Worm (Caenorhabditis elegans) whole organism, young adult: ENCODE measurements around the gene T02B11.9.

Experiments
- B0261.1 ChIP-seq: sonication (generic microtip); optimal IDR thresholded peaks from 2 replicates; lab custom pipeline; 2016; ENCODE audit warnings: mild to moderate bottlenecking, missing genetic modification characterization, moderate library complexity, missing compliant biosample characterization
- C06A6.2 ChIP-seq: fragments of 200-800 bp; sonication (Bioruptor generic); conservative IDR thresholded peaks from 2 replicates; pipeline ENCODE4 v1.3.6; 2022; ENCODE audit warnings: missing genetic modification characterization, missing compliant biosample characterization
- F22D6.2 ChIP-seq: sonication (generic microtip); optimal IDR thresholded peaks from 2 replicates; lab custom pipeline; 2016; ENCODE audit warnings: mild to moderate bottlenecking, missing genetic modification characterization, missing compliant biosample characterization
- F33H1.4 ChIP-seq: fragments of 200-800 bp; sonication (Bioruptor generic); IDR thresholded peaks from 2 replicates; pipeline ENCODE4 v1.3.6; 2022; ENCODE audit warnings: missing genetic modification reagents, missing genetic modification characterization, missing compliant biosample characterization
- F37B4.10 ChIP-seq: fragments of 200-800 bp; sonication (Bioruptor generic); IDR thresholded peaks from 2 replicates; pipeline ENCODE4 v1.3.6; 2022; ENCODE audit warnings: missing genetic modification characterization, missing compliant biosample characterization
- F55B11.4 ChIP-seq: sonication (generic microtip); optimal IDR thresholded peaks from 2 replicates; lab custom pipeline; 2016; ENCODE audit warnings: missing compliant biosample characterization, missing genetic modification characterization, borderline replicate concordance; ENCODE audit not compliant: insufficient read depth
- K11D2.4 ChIP-seq: fragments of 200-800 bp; sonication (Bioruptor generic); IDR thresholded peaks from 2 replicates; pipeline ENCODE4 v1.3.6; 2022; ENCODE audit warnings: missing genetic modification reagents, missing genetic modification characterization, missing compliant biosample characterization
- Y53F4B.3 ChIP-seq: fragments of 200-800 bp; sonication (Bioruptor generic); IDR thresholded peaks from 2 replicates; pipeline ENCODE4 v1.3.6; 2022; ENCODE audit warnings: missing genetic modification reagents, missing genetic modification characterization, missing compliant biosample characterization
- Y79H2A.3 ChIP-seq: fragments of 200-800 bp; sonication (Bioruptor generic); conservative IDR thresholded peaks from 2 replicates; pipeline ENCODE4 v1.3.6; 2022; ENCODE audit warnings: missing genetic modification reagents, missing genetic modification characterization, missing compliant biosample characterization
- aptf-2 ChIP-seq: fragments of 200-800 bp; sonication (Bioruptor generic); conservative IDR thresholded peaks from 2 replicates; pipeline ENCODE4 v1.3.6; 2022; ENCODE audit warnings: missing genetic modification reagents, missing genetic modification characterization, missing compliant biosample characterization
- attf-3 ChIP-seq: fragments of 200-800 bp; sonication (Bioruptor generic); conservative IDR thresholded peaks from 2 replicates; pipeline ENCODE4 v1.3.6; 2022; ENCODE audit warnings: missing genetic modification reagents, missing genetic modification characterization, missing compliant biosample characterization
- attf-5 ChIP-seq: fragments of 200-800 bp; sonication (Bioruptor generic); optimal IDR thresholded peaks from 2 replicates; lab custom pipeline; 2018; ENCODE audit warnings: mild to moderate bottlenecking, missing genetic modification characterization, missing compliant biosample characterization
- cebp-1 ChIP-seq, 2 experiments: fragments of 200-800 bp in 1 of 2; sonication (Bioruptor generic) in 1 of 2; sonication (generic microtip) in 1 of 2; IDR thresholded peaks in 1 of 2; optimal IDR thresholded peaks in 1 of 2; 2 replicates each; pipeline versions ENCODE4 v1.3.6 to Lab custom; 2017 to 2022; ENCODE audit warnings: missing compliant biosample characterization in 2 of 2, missing genetic modification characterization in 2 of 2, mild to moderate bottlenecking in 1 of 2, missing genetic modification reagents in 1 of 2, moderate library complexity in 1 of 2
- ceh-100 ChIP-seq: fragments of 200-800 bp; sonication (Bioruptor generic); IDR thresholded peaks from 2 replicates; pipeline ENCODE4 v1.3.6; 2022; ENCODE audit warnings: missing genetic modification reagents, missing genetic modification characterization, missing compliant biosample characterization
- ceh-27 ChIP-seq: fragments of 200-800 bp; sonication (Bioruptor generic); optimal IDR thresholded peaks from 2 replicates; lab custom pipeline; 2018; ENCODE audit warnings: mild to moderate bottlenecking, missing genetic modification characterization, moderate library complexity, missing compliant biosample characterization
- dpl-1 ChIP-seq: fragments of 150-350 bp; optimal IDR thresholded peaks from 2 replicates; lab custom pipeline; 2014; ENCODE audit warnings: missing biosample characterization, missing genetic modification reagents, missing genetic modification characterization
- egrh-3 ChIP-seq: fragments of 200-800 bp; sonication (Bioruptor generic); IDR thresholded peaks from 2 replicates; pipeline ENCODE4 v1.3.6; 2022; ENCODE audit warnings: missing genetic modification reagents, missing genetic modification characterization, missing compliant biosample characterization
- him-1 ChIP-seq: sonication (generic microtip); optimal IDR thresholded peaks from 2 replicates; lab custom pipeline; 2016; ENCODE audit warnings: missing genotype, missing genetic modification reagents, missing genetic modification characterization, missing compliant biosample characterization
- hmg-1.2 ChIP-seq: fragments of 200-800 bp; sonication (Bioruptor generic); IDR thresholded peaks from 2 replicates; pipeline ENCODE4 v1.3.6; 2022; ENCODE audit warnings: missing genetic modification reagents, missing genetic modification characterization, missing compliant biosample characterization
- let-607 ChIP-seq, 2 experiments: fragments of 200-800 bp in 1 of 2; sonication (Bioruptor generic) in 1 of 2; sonication (generic microtip) in 1 of 2; optimal IDR thresholded peaks; 2 replicates each; lab custom pipeline; 2016 to 2018; ENCODE audit warnings: mild to moderate bottlenecking in 2 of 2, missing compliant biosample characterization in 2 of 2, missing genetic modification characterization in 2 of 2, moderate library complexity in 2 of 2, missing genotype in 1 of 2
- lin-26 ChIP-seq: fragments of 200-800 bp; sonication (Bioruptor generic); IDR thresholded peaks from 2 replicates; pipeline ENCODE4 v1.3.6; 2022; ENCODE audit warnings: missing genetic modification reagents, missing genetic modification characterization, missing compliant biosample characterization
- lin-35 ChIP-seq, 3 experiments: fragments of 150-350 bp in 2 of 3; sonication (generic microtip) in 1 of 3; optimal IDR thresholded peaks; 2 replicates each; lab custom pipeline; 2014 to 2018; ENCODE audit warnings: missing biosample characterization in 3 of 3, missing genetic modification characterization in 3 of 3, missing genetic modification reagents in 3 of 3
- lin-40 ChIP-seq: sonication (generic microtip); optimal IDR thresholded peaks from 2 replicates; lab custom pipeline; 2016; ENCODE audit warnings: missing genetic modification characterization, mild to moderate bottlenecking, missing compliant biosample characterization, missing genotype, missing genetic modification reagents
- lin-54 ChIP-seq: fragments of 200-800 bp; sonication (Bioruptor generic); optimal IDR thresholded peaks from 2 replicates; lab custom pipeline; 2018; ENCODE audit warnings: mild to moderate bottlenecking, missing genetic modification characterization, missing compliant biosample characterization
- lir-1 ChIP-seq: fragments of 200-800 bp; sonication (Bioruptor generic); conservative IDR thresholded peaks from 2 replicates; pipeline ENCODE4 v1.3.6; 2022; ENCODE audit warnings: missing genetic modification reagents, missing genetic modification characterization, missing compliant biosample characterization
- lsl-1 ChIP-seq: fragments of 200-800 bp; sonication (Bioruptor generic); optimal IDR thresholded peaks from 2 replicates; lab custom pipeline; 2018; ENCODE audit warnings: mild to moderate bottlenecking, missing genetic modification characterization, moderate library complexity, missing compliant biosample characterization
- madf-3 ChIP-seq: fragments of 200-800 bp; sonication (Bioruptor generic); IDR thresholded peaks from 2 replicates; pipeline ENCODE4 v1.3.6; 2022; ENCODE audit warnings: missing genetic modification reagents, missing genetic modification characterization, missing compliant biosample characterization
- madf-6 ChIP-seq: fragments of 200-800 bp; sonication (Bioruptor generic); IDR thresholded peaks from 2 replicates; pipeline ENCODE4 v1.3.6; 2022; ENCODE audit warnings: missing genetic modification reagents, missing genetic modification characterization, missing compliant biosample characterization
- mcd-1 ChIP-seq: fragments of 200-800 bp; sonication (Bioruptor generic); IDR thresholded peaks from 2 replicates; pipeline ENCODE4 v1.3.6; 2022; ENCODE audit warnings: missing genetic modification reagents, missing genetic modification characterization, missing compliant biosample characterization
- nhr-120 ChIP-seq: fragments of 200-800 bp; sonication (Bioruptor generic); IDR thresholded peaks from 2 replicates; pipeline ENCODE4 v1.3.6; 2022; ENCODE audit warnings: missing genetic modification characterization, missing compliant biosample characterization
- nhr-27 ChIP-seq: fragments of 200-800 bp; sonication (Bioruptor generic); optimal IDR thresholded peaks from 2 replicates; lab custom pipeline; 2018; ENCODE audit warnings: mild to moderate bottlenecking, missing genetic modification characterization, moderate library complexity, missing compliant biosample characterization
- nhr-80 ChIP-seq: sonication (generic microtip); optimal IDR thresholded peaks from 2 replicates; lab custom pipeline; 2016; ENCODE audit warnings: missing genetic modification characterization, missing compliant biosample characterization
- rec-8 ChIP-seq, 2 experiments: sonication (generic microtip); optimal IDR thresholded peaks; 2 replicates each; lab custom pipeline; 2016; ENCODE audit warnings: mild to moderate bottlenecking in 2 of 2, missing genetic modification characterization in 2 of 2, missing genetic modification reagents in 2 of 2, missing genotype in 2 of 2, missing biosample characterization in 1 of 2, missing compliant biosample characterization in 1 of 2, moderate library complexity in 1 of 2
- snpc-1.3 ChIP-seq: sonication (generic microtip); optimal IDR thresholded peaks from 2 replicates; lab custom pipeline; 2017; ENCODE audit warnings: missing genetic modification characterization, mild to moderate bottlenecking, missing compliant biosample characterization, antibody characterized with exemption, moderate library complexity, missing genotype, missing genetic modification reagents; ENCODE audit not compliant: insufficient read depth
- snpc-3.4 ChIP-seq: sonication (generic microtip); optimal IDR thresholded peaks from 2 replicates; lab custom pipeline; 2017; ENCODE audit warnings: missing genetic modification characterization, mild to moderate bottlenecking, missing compliant biosample characterization, antibody characterized with exemption, moderate library complexity, missing genotype, missing genetic modification reagents
- snpc-4 ChIP-seq, 5 experiments: fragments of 150-350 bp in 1 of 5; sonication (generic microtip) in 4 of 5; optimal IDR thresholded peaks; 2 replicates each; lab custom pipeline; 2014 to 2018; ENCODE audit warnings: missing genetic modification characterization in 5 of 5, missing biosample characterization in 3 of 5, antibody characterized with exemption in 2 of 5, mild to moderate bottlenecking in 2 of 5, missing compliant biosample characterization in 2 of 5, missing genotype in 2 of 5, moderate library complexity in 2 of 5, missing genetic modification reagents in 1 of 5
- tbp1 ChIP-seq: fragments of 200-800 bp; sonication (Bioruptor generic); optimal IDR thresholded peaks from 2 replicates; lab custom pipeline; 2018; ENCODE audit warnings: mild to moderate bottlenecking, missing genetic modification characterization, missing compliant biosample characterization
- xnd-1 ChIP-seq: sonication (generic microtip); optimal IDR thresholded peaks from 2 replicates; lab custom pipeline; 2016; ENCODE audit warnings: missing genotype, missing genetic modification reagents, missing genetic modification characterization, missing compliant biosample characterization
- zfh-2 ChIP-seq: fragments of 200-800 bp; sonication (Bioruptor generic); conservative IDR thresholded peaks from 2 replicates; pipeline ENCODE4 v1.3.6; 2022; ENCODE audit warnings: missing genetic modification reagents, missing genetic modification characterization, missing compliant biosample characterization
- ztf-26 ChIP-seq: sonication (generic microtip); optimal IDR thresholded peaks from 2 replicates; lab custom pipeline; 2017; ENCODE audit warnings: missing genetic modification characterization, missing compliant biosample characterization

Gene T02B11.9

DNA sequence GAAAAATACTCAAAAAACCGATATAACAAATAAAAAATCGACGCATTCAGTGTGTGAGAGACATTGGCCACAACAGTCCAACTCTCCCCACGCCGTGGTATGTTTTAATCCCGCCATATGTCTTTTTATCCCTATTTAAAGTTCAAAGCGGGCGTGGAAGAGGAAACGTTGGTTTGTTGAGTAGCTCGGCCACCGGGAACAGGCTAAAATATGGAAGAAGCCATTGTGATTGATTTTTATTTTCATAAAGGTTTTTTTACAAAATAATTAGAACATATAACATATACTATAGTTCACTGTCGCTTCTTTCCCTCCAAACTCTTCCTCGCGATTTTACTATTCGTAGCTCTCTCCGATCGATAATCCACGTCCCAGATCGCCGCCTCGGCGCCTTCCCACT is 23.0 kb downstream of the T02B11.9 start, which contains the start of gene nas-32:
TSS of gene nas-32 (minus strand) at position 101 of the 400 bp plus-strand sequence.
- TF ChIP-seq lir-1 (GFP tag; lab: Robert Waterston, UW), result no peak
- TF ChIP-seq K11D2.4 (GFP tag; lab: Robert Waterston, UW), result no peak
- no peak for TF ChIP-seq F37B4.10 (GFP tag; lab: Robert Waterston, UW)
- TF ChIP-seq let-607 (tag; optimal IDR thresholded peaks at IDR 0.05; lab: Kevin White, UChicago), result no peak
- TF ChIP-seq rec-8 (tag; optimal IDR thresholded peaks at IDR 0.05; lab: Kevin White, UChicago), result no peak
- no peak for TF ChIP-seq aptf-2 (GFP tag; lab: Robert Waterston, UW)
- no peak for TF ChIP-seq egrh-3
- no peak for TF ChIP-seq attf-3 (GFP tag; lab: Robert Waterston, UW)
- no peak for TF ChIP-seq snpc-4 (GFP tag; optimal IDR thresholded peaks at IDR 0.05; lab: Kevin White, UChicago)
- TF ChIP-seq snpc-4 (tag; optimal IDR thresholded peaks at IDR 0.05; lab: Kevin White, UChicago), result no peak
- no peak for TF ChIP-seq Y53F4B.3 (GFP tag; lab: Robert Waterston, UW)
- TF ChIP-seq B0261.1 (tag; lab: Kevin White, UChicago), result no peak
- TF ChIP-seq, all 124 proteins: peak for 0

DNA sequence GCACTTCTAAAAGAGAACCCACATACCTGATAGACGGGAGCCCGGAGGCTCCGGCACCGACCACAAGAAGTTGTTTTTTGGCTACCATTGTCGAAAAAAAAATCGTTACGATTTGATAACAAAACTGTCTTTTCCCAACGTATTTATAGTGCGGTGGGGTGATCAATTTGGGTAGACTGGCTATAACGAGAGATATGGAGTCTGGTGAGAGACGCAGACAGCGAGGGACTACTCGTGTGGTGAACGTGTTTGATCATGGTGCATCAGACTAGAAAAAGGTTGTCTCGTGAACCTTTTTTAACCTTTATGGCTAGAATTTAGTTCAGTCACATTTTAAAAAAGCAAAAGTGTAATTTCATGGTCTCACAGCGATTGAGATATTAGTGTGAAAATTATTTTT is 27.4 kb downstream of the T02B11.9 start, which contains the start of gene fmo-5:
TSS of gene fmo-5 (minus strand) at position 206 of the 400 bp plus-strand sequence.
- TF ChIP-seq nhr-80 (tag; lab: Kevin White, UChicago), result peak; percentile 15
- 0 out of 2 replicates have a peak, but pooled peaks have one; percentile 28 for TF ChIP-seq C06A6.2 (GFP tag; lab: Robert Waterston, UW)
- no peak for TF ChIP-seq let-607 (tag; optimal IDR thresholded peaks at IDR 0.05; lab: Kevin White, UChicago)
- no peak for TF ChIP-seq nhr-120 (GFP tag; lab: Robert Waterston, UW)
- TF ChIP-seq Y79H2A.3 (GFP tag; lab: Robert Waterston, UW), result no peak
- peak; percentile 25 for TF ChIP-seq F22D6.2 (tag; lab: Kevin White, UChicago)
- TF ChIP-seq tbp1 (GFP tag; lab: Kevin White, UChicago), result peak; percentile 35
- TF ChIP-seq F55B11.4 (tag; lab: Kevin White, UChicago), result no peak
- peak; percentile 80 for TF ChIP-seq hmg-1.2 (GFP tag; lab: Robert Waterston, UW)
- TF ChIP-seq cebp-1 (GFP tag; IDR thresholded peaks at IDR 0.05; lab: Robert Waterston, UW), result no peak
- TF ChIP-seq cebp-1 (tag; optimal IDR thresholded peaks at IDR 0.05; lab: Kevin White, UChicago), result peak; percentile 37
- TF ChIP-seq ztf-26 (tag; lab: Kevin White, UChicago), result peak; percentile 31
- TF ChIP-seq mcd-1 (GFP tag; lab: Robert Waterston, UW), result peak; percentile 58
- no peak for TF ChIP-seq nhr-27 (tag; lab: Kevin White, UChicago)
- TF ChIP-seq attf-5, result peak; percentile 8
- TF ChIP-seq madf-3 (GFP tag; lab: Robert Waterston, UW), result 0 out of 2 replicates have a peak, but pooled peaks have one; percentile 14

DNA sequence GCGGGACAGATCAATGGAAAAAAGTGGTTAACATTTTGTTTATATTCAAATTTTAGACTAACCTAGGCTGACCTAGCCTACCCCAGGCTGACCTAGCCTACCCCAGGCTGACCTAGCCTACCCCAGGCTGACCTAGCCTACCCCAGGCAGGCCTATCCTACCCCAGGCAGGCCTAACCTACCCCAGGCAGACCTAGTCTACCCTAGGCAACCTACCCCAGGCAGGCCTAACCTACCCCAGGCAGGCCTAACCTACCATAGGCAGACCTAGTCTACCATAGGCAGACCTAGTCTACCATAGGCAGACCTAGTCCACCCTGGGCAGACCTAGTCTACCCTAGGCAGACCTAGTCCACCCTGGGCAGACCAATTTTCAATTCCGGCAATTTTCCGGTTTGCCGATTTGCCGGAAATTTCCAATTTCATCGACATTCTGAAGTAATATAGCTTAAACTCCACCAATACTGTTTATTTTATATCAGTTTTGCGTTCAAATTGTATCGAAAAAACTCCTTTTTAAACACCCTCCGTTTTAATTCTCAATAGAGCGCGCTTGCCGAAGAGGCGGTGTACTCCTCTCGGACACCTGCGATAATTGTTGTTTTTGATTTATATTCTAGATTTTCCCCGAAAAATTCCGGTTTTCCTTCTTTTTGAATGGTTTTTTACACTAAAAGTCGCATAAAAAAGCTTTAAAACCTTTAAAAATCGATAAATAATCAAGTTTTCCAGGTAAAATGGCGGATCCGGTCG is 28.4 kb downstream of the T02B11.9 start, which contains the start of gene trm-2A:
TSS of gene trm-2A (plus strand) at position 732 of the 752 bp plus-strand sequence.
- TF ChIP-seq ceh-100 (GFP tag; lab: Robert Waterston, UW) (0 out of 2 replicates have a peak, but pooled peaks have one; percentile 22), lin-26 (no peak), lin-40 (tag; lab: Kevin White, UChicago) (peak; percentile 45), snpc-1.3 (tag; lab: Kevin White, UChicago) (peak; percentile 52), F37B4.10 (GFP tag; lab: Robert Waterston, UW) (0 out of 2 replicates have a peak, but pooled peaks have one; percentile 61), snpc-3.4 (tag; lab: Kevin White, UChicago) (peak; percentile 70), him-1 (tag; lab: Kevin White, UChicago) (no peak), dpl-1 (GFP tag; lab: Kevin White, UChicago) (peak; percentile 74), mcd-1 (GFP tag; lab: Robert Waterston, UW) (peak; percentile 97), lsl-1 (GFP tag; lab: Kevin White, UChicago) (peak; percentile 18), ceh-27 (peak; percentile 11), egrh-3 (no peak), tbp1 (GFP tag; lab: Kevin White, UChicago) (peak; percentile 27), xnd-1 (tag; lab: Kevin White, UChicago) (no peak), madf-6 (GFP tag; lab: Robert Waterston, UW) (peak; percentile 50; the same call in 1 of the 2 replicates), lin-54 (GFP tag; lab: Kevin White, UChicago) (peak; percentile 94), lin-35 (GFP tag; optimal IDR thresholded peaks at IDR 0.05; lab: Kevin White, UChicago) (peak in 2 of 3 experiments; percentile 15 to 91), F33H1.4 (GFP tag; lab: Robert Waterston, UW) (0 out of 2 replicates have a peak, but pooled peaks have one; percentile 14), zfh-2 (GFP tag; lab: Robert Waterston, UW) (peak; percentile 37; the same call in 1 of the 2 replicates)
